Fruit fly (Drosophila melanogaster) whole organism, embryonic: ENCODE results near the gene CG5181.

Source experiments
- Abd-B ChIP-seq: fragments of 200-800 bp; sonication (Bioruptor generic); optimal IDR thresholded peaks from 2 replicates; lab custom pipeline; 2018; ENCODE audit warnings: missing biosample characterization, mild to moderate bottlenecking, missing genetic modification characterization, moderate library complexity
- Adf1 ChIP-seq: fragments of 200-800 bp; sonication (Bioruptor generic); IDR thresholded peaks from 2 replicates; pipeline ENCODE4 v1.3.6; 2022; ENCODE audit warnings: missing biosample characterization, missing genetic modification characterization
- Antp ChIP-seq: fragments of 200-800 bp; sonication (Bioruptor generic); optimal IDR thresholded peaks from 3 replicates; lab custom pipeline; 2016; ENCODE audit warnings: missing biosample characterization, missing genetic modification characterization
- Atf-2 ChIP-seq: fragments of 200-800 bp; sonication (Bioruptor generic); optimal IDR thresholded peaks from 2 replicates; lab custom pipeline; 2016; ENCODE audit warnings: missing biosample characterization, missing genetic modification characterization
- Bdp1 ChIP-seq: fragments of 200-800 bp; sonication (Bioruptor generic); optimal IDR thresholded peaks from 3 replicates; lab custom pipeline; 2016; ENCODE audit warnings: missing biosample characterization, missing genetic modification characterization
- CG10654 ChIP-seq: fragments of 200-800 bp; sonication (Bioruptor generic); optimal IDR thresholded peaks from 2 replicates; lab custom pipeline; 2016; ENCODE audit warnings: missing biosample characterization, missing genetic modification characterization
- CG12744 ChIP-seq: fragments of 200-800 bp; sonication (Bioruptor generic); optimal IDR thresholded peaks from 2 replicates; lab custom pipeline; 2016; ENCODE audit warnings: missing biosample characterization, missing genetic modification characterization
- CG13123 ChIP-seq: fragments of 200-800 bp; sonication (Bioruptor generic); optimal IDR thresholded peaks from 2 replicates; lab custom pipeline; 2016; ENCODE audit warnings: missing biosample characterization, missing genetic modification characterization
- CG14014 ChIP-seq: fragments of 200-800 bp; sonication (Bioruptor generic); IDR thresholded peaks from 2 replicates; pipeline ENCODE4 v1.3.6; 2022; ENCODE audit warnings: missing biosample characterization, missing genetic modification characterization
- CG14050 ChIP-seq: fragments of 200-800 bp; sonication (Bioruptor generic); IDR thresholded peaks from 3 replicates; pipeline ENCODE4 v1.3.6; 2022; ENCODE audit warnings: missing biosample characterization, missing genetic modification characterization
- CG15479 ChIP-seq: fragments of 200-800 bp; sonication (Bioruptor generic); optimal IDR thresholded peaks from 3 replicates; lab custom pipeline; 2019; ENCODE audit warnings: missing biosample characterization, mild to moderate bottlenecking, missing genetic modification characterization, moderate library complexity
- CG1647 ChIP-seq: fragments of 200-800 bp; sonication (Bioruptor generic); optimal IDR thresholded peaks from 3 replicates; lab custom pipeline; 2016; ENCODE audit warnings: missing biosample characterization, missing genetic modification characterization
- CG16813 ChIP-seq: fragments of 200-800 bp; sonication (Bioruptor generic); IDR thresholded peaks from 3 replicates; pipeline ENCODE4 v1.3.6; 2022; ENCODE audit warnings: missing biosample characterization, missing genetic modification characterization; ENCODE audit not compliant: partially characterized antibody
- CG17361 ChIP-seq: fragments of 200-800 bp; sonication (Bioruptor generic); IDR thresholded peaks from 3 replicates; pipeline ENCODE4 v1.3.6; 2022; ENCODE audit warnings: missing biosample characterization, missing genetic modification characterization
- CG18262 ChIP-seq: fragments of 200-800 bp; optimal IDR thresholded peaks from 3 replicates; lab custom pipeline; 2019; ENCODE audit warnings: missing biosample characterization, mild to moderate bottlenecking, missing genetic modification characterization, moderate library complexity
- CG18599 ChIP-seq: fragments of 200-800 bp; sonication (Bioruptor generic); optimal IDR thresholded peaks from 3 replicates; lab custom pipeline; 2017; ENCODE audit warnings: missing biosample characterization, missing genetic modification characterization, mild to moderate bottlenecking, moderate library complexity, missing genetic modification reagents
- CG18619 ChIP-seq: fragments of 200-800 bp; sonication (Bioruptor generic); optimal IDR thresholded peaks from 3 replicates; lab custom pipeline; 2017; ENCODE audit warnings: missing biosample characterization, mild to moderate bottlenecking, missing genetic modification characterization
- CG18764 ChIP-seq: fragments of 200-800 bp; sonication (Bioruptor generic); optimal IDR thresholded peaks from 3 replicates; lab custom pipeline; 2016; ENCODE audit warnings: missing biosample characterization, missing genetic modification characterization
- CG2202 ChIP-seq: fragments of 200-800 bp; sonication (Bioruptor generic); optimal IDR thresholded peaks from 2 replicates; lab custom pipeline; 2018; ENCODE audit warnings: missing biosample characterization, mild to moderate bottlenecking, missing genetic modification characterization
- CG31365 ChIP-seq: fragments of 200-800 bp; sonication (Bioruptor generic); optimal IDR thresholded peaks from 2 replicates; lab custom pipeline; 2018; ENCODE audit warnings: missing biosample characterization, mild to moderate bottlenecking, missing genetic modification characterization
- CG34422 ChIP-seq: fragments of 200-800 bp; sonication (Bioruptor generic); IDR thresholded peaks from 3 replicates; pipeline ENCODE4 v1.3.6; 2022; ENCODE audit warnings: missing biosample characterization, missing genetic modification characterization
- CG42726 ChIP-seq: fragments of 200-800 bp; sonication (Bioruptor generic); IDR thresholded peaks from 2 replicates; pipeline ENCODE4 v1.3.6; 2022; ENCODE audit warnings: missing biosample characterization, missing genetic modification characterization; ENCODE audit not compliant: partially characterized antibody
- CG7556 ChIP-seq: fragments of 200-800 bp; sonication (Bioruptor generic); optimal IDR thresholded peaks from 2 replicates; lab custom pipeline; 2017; ENCODE audit warnings: missing biosample characterization, mild to moderate bottlenecking, missing genetic modification characterization
- CG7928 ChIP-seq: fragments of 200-800 bp; sonication (Bioruptor generic); optimal IDR thresholded peaks from 2 replicates; lab custom pipeline; 2017; ENCODE audit warnings: missing biosample characterization, mild to moderate bottlenecking, missing genetic modification characterization
- CG7963 ChIP-seq: fragments of 200-800 bp; sonication (Bioruptor generic); IDR thresholded peaks from 3 replicates; pipeline ENCODE4 v1.3.6; 2022; ENCODE audit warnings: missing biosample characterization, missing genetic modification characterization; ENCODE audit not compliant: partially characterized antibody
- CG8924 ChIP-seq: fragments of 200-800 bp; optimal IDR thresholded peaks from 3 replicates; lab custom pipeline; 2019; ENCODE audit warnings: missing biosample characterization, mild to moderate bottlenecking, missing genetic modification characterization, moderate library complexity
- Dad ChIP-seq: fragments of 200-800 bp; sonication (Bioruptor generic); optimal IDR thresholded peaks from 3 replicates; lab custom pipeline; 2016; ENCODE audit warnings: missing biosample characterization, missing genetic modification characterization
- Dbx ChIP-seq: fragments of 200-800 bp; sonication (Bioruptor generic); IDR thresholded peaks from 3 replicates; pipeline ENCODE4 v1.3.6; 2022; ENCODE audit warnings: missing biosample characterization, missing genetic modification characterization
- Deaf1 ChIP-seq: fragments of 200-800 bp; optimal IDR thresholded peaks from 3 replicates; lab custom pipeline; 2019; ENCODE audit warnings: missing biosample characterization, mild to moderate bottlenecking, missing genetic modification characterization, moderate library complexity
- E2f1 ChIP-seq: fragments of 200-800 bp; sonication (Bioruptor generic); IDR thresholded peaks from 2 replicates; pipeline ENCODE4 v1.3.6; 2022; ENCODE audit warnings: missing biosample characterization, missing genetic modification characterization
- H2.0 ChIP-seq: fragments of 200-800 bp; sonication (Bioruptor generic); IDR thresholded peaks from 2 replicates; pipeline ENCODE4 v1.3.6; 2022; ENCODE audit warnings: missing biosample characterization, missing genetic modification characterization
- Hr51 ChIP-seq, 2 experiments: fragments of 200-800 bp; sonication (Bioruptor generic); optimal IDR thresholded peaks; 2 replicates in 1 of 2; 3 replicates in 1 of 2; lab custom pipeline; 2016 to 2018; ENCODE audit warnings: missing biosample characterization in 2 of 2, missing genetic modification characterization in 2 of 2, mild to moderate bottlenecking in 1 of 2, moderate library complexity in 1 of 2
- Lim3 ChIP-seq: fragments of 200-800 bp; sonication (Bioruptor generic); IDR thresholded peaks from 2 replicates; pipeline ENCODE4 v1.3.6; 2022; ENCODE audit warnings: missing biosample characterization, missing genetic modification characterization
- MESR4 ChIP-seq: fragments of 200-800 bp; sonication (Bioruptor generic); optimal IDR thresholded peaks from 2 replicates; lab custom pipeline; 2018; ENCODE audit warnings: missing biosample characterization, mild to moderate bottlenecking, missing genetic modification characterization, moderate library complexity
- Max ChIP-seq: fragments of 200-800 bp; sonication (Bioruptor generic); optimal IDR thresholded peaks from 2 replicates; lab custom pipeline; 2016; ENCODE audit warnings: missing biosample characterization, mild to moderate bottlenecking, missing genetic modification characterization
- Mes4 ChIP-seq: fragments of 200-800 bp; sonication (Bioruptor generic); optimal IDR thresholded peaks from 2 replicates; lab custom pipeline; 2016; ENCODE audit warnings: missing biosample characterization, missing genetic modification characterization
- NC2β ChIP-seq: fragments of 200-800 bp; sonication (Bioruptor generic); optimal IDR thresholded peaks from 2 replicates; lab custom pipeline; 2016; ENCODE audit warnings: missing biosample characterization, missing genetic modification characterization
- Neu2 ChIP-seq: fragments of 200-800 bp; sonication (Bioruptor generic); optimal IDR thresholded peaks from 3 replicates; lab custom pipeline; 2016; ENCODE audit warnings: missing biosample characterization, missing genetic modification characterization, borderline replicate concordance
- Sox102F ChIP-seq: fragments of 200-800 bp; sonication (Bioruptor generic); optimal IDR thresholded peaks from 2 replicates; lab custom pipeline; 2018; ENCODE audit warnings: missing biosample characterization, mild to moderate bottlenecking, missing genetic modification characterization, moderate library complexity
- ac ChIP-seq: fragments of 200-800 bp; sonication (Bioruptor generic); optimal IDR thresholded peaks from 3 replicates; lab custom pipeline; 2017; ENCODE audit warnings: missing biosample characterization, mild to moderate bottlenecking, missing genetic modification characterization
- ftz-f1 ChIP-seq: fragments of 200-800 bp; sonication (Bioruptor generic); optimal IDR thresholded peaks from 2 replicates; lab custom pipeline; 2016; ENCODE audit warnings: missing biosample characterization, missing genetic modification characterization
- kah ChIP-seq: fragments of 200-800 bp; sonication (Bioruptor generic); optimal IDR thresholded peaks from 2 replicates; lab custom pipeline; 2018; ENCODE audit warnings: missing biosample characterization, mild to moderate bottlenecking, missing genetic modification characterization
- onecut ChIP-seq: fragments of 200-800 bp; sonication (Bioruptor generic); IDR thresholded peaks from 2 replicates; pipeline ENCODE4 v1.3.6; 2022; ENCODE audit warnings: missing biosample characterization, missing genetic modification characterization
- p53 ChIP-seq: fragments of 200-800 bp; sonication (Bioruptor generic); optimal IDR thresholded peaks from 2 replicates; lab custom pipeline; 2016; ENCODE audit warnings: missing biosample characterization, missing genetic modification characterization
- pan ChIP-seq, 4 experiments: fragments of >200 bp in 3 of 4; fragments of 200-800 bp in 1 of 4; sonication (Bioruptor generic) in 1 of 4; optimal IDR thresholded peaks in 3 of 4; IDR thresholded peaks in 1 of 4; 2 replicates each; pipeline versions ENCODE4 v1.3.6 to Lab custom; 2017 to 2022; ENCODE audit warnings: missing biosample characterization in 2 of 4, missing genetic modification characterization in 2 of 4, mixed read lengths in 1 of 4
- prd ChIP-seq, 3 experiments: fragments of >200 bp in 2 of 3; fragments of 200-800 bp in 1 of 3; sonication (Bioruptor generic) in 1 of 3; optimal IDR thresholded peaks in 2 of 3; IDR thresholded peaks in 1 of 3; 2 replicates in 2 of 3; 3 replicates in 1 of 3; pipeline versions ENCODE4 v1.3.6 to Lab custom; 2017 to 2022; ENCODE audit warnings: missing biosample characterization in 1 of 3, missing genetic modification characterization in 1 of 3
- pros ChIP-seq: fragments of 200-800 bp; sonication (Bioruptor generic); optimal IDR thresholded peaks from 3 replicates; lab custom pipeline; 2019; ENCODE audit warnings: missing biosample characterization, mild to moderate bottlenecking, missing genetic modification characterization, moderate library complexity
- ttk ChIP-seq: fragments of 200-800 bp; sonication (Bioruptor generic); IDR thresholded peaks from 2 replicates; pipeline ENCODE4 v2.1.2; 2022; ENCODE audit warnings: missing biosample characterization, missing genetic modification characterization
- zfh1 ChIP-seq: fragments of 200-800 bp; sonication (Bioruptor generic); IDR thresholded peaks from 3 replicates; pipeline ENCODE4 v1.3.6; 2022; ENCODE audit warnings: missing biosample characterization, missing genetic modification characterization

Gene CG5181

dm6 chr2L:7423333-7423895 lies 13.8 kb upstream of the CG5181 start (continued):
- TF ChIP-seq CG17361 (GFP tag; lab: Robert Waterston, UW) (no peak), kah (GFP tag; lab: Kevin White, UChicago) (no peak), ac (GFP tag; lab: Kevin White, UChicago) (no peak), pan (optimal IDR thresholded peaks at IDR 0.05; lab: Kevin White, UChicago) (no peak), pan (GFP tag; optimal IDR thresholded peaks at IDR 0.05 in 1 of 2, IDR thresholded peaks at IDR 0.05 in 1 of 2) (peak in 1 of 2 experiments; percentile 26), CG18619 (GFP tag; lab: Kevin White, UChicago) (peak; percentile 9), Adf1 (GFP tag; lab: Robert Waterston, UW) (peak; percentile 94), prd (optimal IDR thresholded peaks at IDR 0.05; lab: Kevin White, UChicago) (no peak), prd (GFP tag; IDR thresholded peaks at IDR 0.05; lab: Robert Waterston, UW) (peak; percentile 67), CG14014 (GFP tag; lab: Robert Waterston, UW) (0 out of 2 replicates have a peak, but pooled peaks have one; percentile 28), zfh1 (GFP tag; lab: Robert Waterston, UW) (peak; percentile 61; the same call in 1 of the 3 replicates), CG10654 (no peak), ftz-f1 (GFP tag; lab: Kevin White, UChicago) (peak; percentile 25), H2.0 (GFP tag; lab: Robert Waterston, UW) (no peak), E2f1 (GFP tag; lab: Robert Waterston, UW) (0 out of 2 replicates have a peak, but pooled peaks have one; percentile 30), Abd-B (no peak), Dad (GFP tag; lab: Kevin White, UChicago) (peak; percentile 27), Atf-2 (no peak), CG18599 (GFP tag; lab: Kevin White, UChicago) (peak; percentile 46), Bdp1 (GFP tag; lab: Kevin White, UChicago) (no peak), Deaf1 (tag; lab: Kevin White, UChicago) (no peak), Antp (peak; percentile 57), Dbx (GFP tag; lab: Robert Waterston, UW) (peak; percentile 74), CG18764 (GFP tag; lab: Kevin White, UChicago) (no peak), ttk (GFP tag; lab: Robert Waterston, UW) (no peak), Neu2 (GFP tag; lab: Kevin White, UChicago) (no peak), Lim3 (GFP tag; lab: Robert Waterston, UW) (no peak), CG7963 (GFP tag; lab: Robert Waterston, UW) (no peak), CG7556 (GFP tag; lab: Kevin White, UChicago) (no peak), MESR4 (GFP tag; lab: Kevin White, UChicago) (no peak), CG42726 (GFP tag; lab: Robert Waterston, UW) (0 out of 2 replicates have a peak, but pooled peaks have one; percentile 28), CG7928 (GFP tag; lab: Kevin White, UChicago) (no peak), Mes4 (GFP tag; lab: Kevin White, UChicago) (no peak), Sox102F (peak; percentile 10), CG12744 (no peak), CG31365 (tag; lab: Kevin White, UChicago) (no peak), CG8924 (tag; lab: Kevin White, UChicago) (no peak), NC2β (GFP tag; lab: Kevin White, UChicago) (no peak), CG2202 (tag; lab: Kevin White, UChicago) (peak; percentile 5), onecut (GFP tag; lab: Robert Waterston, UW) (no peak), Hr51 (GFP tag; optimal IDR thresholded peaks at IDR 0.05; lab: Kevin White, UChicago) (no peak), CG18262 (tag; lab: Kevin White, UChicago) (no peak), Max (GFP tag; lab: Kevin White, UChicago) (no peak), CG13123 (no peak), pros (GFP tag; lab: Kevin White, UChicago) (no peak), CG14050 (GFP tag; lab: Robert Waterston, UW) (0 out of 3 replicates have a peak, but pooled peaks have one; percentile 10), p53 (GFP tag; lab: Kevin White, UChicago) (no peak), CG15479 (GFP tag; lab: Kevin White, UChicago) (no peak), CG1647 (GFP tag; lab: Kevin White, UChicago) (peak; percentile 4), CG34422 (no peak), CG16813 (GFP tag; lab: Robert Waterston, UW) (no peak)
